Worm (Caenorhabditis elegans): ENCODE results near the gene srx-8.

srx-8 gene

DNA sequence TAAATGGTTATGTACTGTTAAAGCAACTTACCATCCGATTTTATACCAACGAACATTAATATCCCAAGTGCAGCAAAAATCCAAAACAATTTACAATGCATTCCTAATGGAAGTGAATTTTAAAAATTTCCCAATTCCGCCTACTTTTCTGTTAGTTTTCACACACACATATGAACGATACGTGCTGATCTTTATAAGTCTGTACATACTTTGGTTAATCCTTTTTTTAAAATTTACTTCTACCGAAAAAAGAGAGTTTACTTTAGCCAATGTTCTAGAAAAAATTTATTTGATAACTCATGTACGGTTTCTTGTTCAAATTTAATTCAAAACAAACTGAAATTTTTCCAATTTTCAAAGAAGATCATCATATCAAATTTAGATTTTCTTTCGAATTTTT, 30.9 kb downstream of the srx-8 start, which contains the start of gene R11G11.16:
Gene R11G11.16 (minus strand): TSS at position 101 of the 400 bp plus-strand sequence.
- no peak for TF ChIP-seq mdl-1 (tag; optimal IDR thresholded peaks at IDR 0.05)
- TF ChIP-seq egl-5 (tag; optimal IDR thresholded peaks at IDR 0.05), result no peak
- TF ChIP-seq R02D3.7 (tag; optimal IDR thresholded peaks at IDR 0.05), result no peak

DNA sequence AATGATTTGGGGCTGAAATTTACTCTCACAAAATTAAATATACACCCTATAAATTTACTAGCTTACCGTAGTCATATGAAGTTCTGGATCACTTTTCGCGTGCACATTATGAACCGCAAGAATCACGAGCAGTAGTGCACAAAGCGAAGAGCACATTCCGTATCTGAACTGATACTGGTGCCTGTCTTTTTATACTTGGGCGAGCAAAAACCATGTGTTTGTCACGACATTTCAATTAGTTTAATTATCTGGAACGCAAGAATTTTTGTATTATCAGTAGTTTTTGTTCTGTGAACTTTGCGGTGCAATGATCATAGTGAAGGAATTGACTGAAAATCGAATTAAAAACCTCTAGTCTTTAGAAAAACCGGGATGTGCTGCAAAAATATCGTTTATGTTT, 31.9 kb downstream of the srx-8 start, which contains the start of gene lipl-3:
Gene lipl-3 (minus strand): TSS at position 161 of the 400 bp plus-strand sequence.
- TF ChIP-seq nhr-76 (tag; optimal IDR thresholded peaks at IDR 0.05) (no peak), elt-2 (tag; optimal IDR thresholded peaks at IDR 0.05) (peak; percentile 43), lin-15B (tag; optimal IDR thresholded peaks at IDR 0.05) (no peak), egl-27 (tag; optimal IDR thresholded peaks at IDR 0.05) (no peak), pqm-1 (tag; optimal IDR thresholded peaks at IDR 0.05) (peak; percentile 53), fos-1 (tag; optimal IDR thresholded peaks at IDR 0.05) (no peak)

DNA sequence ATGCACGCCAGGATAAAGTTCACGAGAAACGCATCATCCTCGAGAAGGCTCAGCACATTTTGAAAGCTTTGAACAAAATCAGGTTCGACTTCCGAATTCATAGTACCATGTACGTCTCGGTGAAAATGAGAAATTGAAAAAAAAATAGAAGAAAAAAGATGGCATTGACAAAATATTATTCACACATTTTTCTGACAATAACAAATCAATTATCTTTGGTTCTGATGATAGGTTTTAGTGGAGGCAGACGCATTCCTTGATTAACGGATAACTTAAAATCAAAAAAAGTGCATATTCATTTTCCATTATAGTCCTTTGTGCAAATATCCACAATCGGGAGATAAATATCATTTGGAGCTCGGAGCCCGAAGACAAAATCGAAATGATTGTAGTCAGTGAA, 34.4 kb downstream of the srx-8 start, which contains the start of gene srw-107:
Gene srw-107 (minus strand): TSS at position 101 of the 400 bp plus-strand sequence.
- TF ChIP-seq ceh-9 (tag; optimal IDR thresholded peaks at IDR 0.05), result no peak
- TF ChIP-seq daf-12 (tag; optimal IDR thresholded peaks at IDR 0.05), result no peak
- TF ChIP-seq nfya-1 (tag; optimal IDR thresholded peaks at IDR 0.05; ENCODE audit: insufficient read depth), result no peak
- TF ChIP-seq sea-2 (GFP tag; optimal IDR thresholded peaks at IDR 0.05), result no peak
- no peak for TF ChIP-seq nhr-12 (tag; optimal IDR thresholded peaks at IDR 0.05)
- TF ChIP-seq ZK546.5 (tag; optimal IDR thresholded peaks at IDR 0.05), result no peak
- no peak for TF ChIP-seq lin-15B (tag; optimal IDR thresholded peaks at IDR 0.05)
- TF ChIP-seq jun-1 (tag; optimal IDR thresholded peaks at IDR 0.05), result no peak
- no peak for TF ChIP-seq zag-1 (tag; optimal IDR thresholded peaks at IDR 0.05)
- no peak for TF ChIP-seq ceh-82 (tag; optimal IDR thresholded peaks at IDR 0.05)
- TF ChIP-seq egl-5 (tag; optimal IDR thresholded peaks at IDR 0.05), result no peak
- no peak for TF ChIP-seq unc-39 (tag; optimal IDR thresholded peaks at IDR 0.05)
- TF ChIP-seq ama-1 (optimal IDR thresholded peaks at IDR 0.05), result no peak
- TF ChIP-seq eor-1 (tag; optimal IDR thresholded peaks at IDR 0.05), result no peak

DNA sequence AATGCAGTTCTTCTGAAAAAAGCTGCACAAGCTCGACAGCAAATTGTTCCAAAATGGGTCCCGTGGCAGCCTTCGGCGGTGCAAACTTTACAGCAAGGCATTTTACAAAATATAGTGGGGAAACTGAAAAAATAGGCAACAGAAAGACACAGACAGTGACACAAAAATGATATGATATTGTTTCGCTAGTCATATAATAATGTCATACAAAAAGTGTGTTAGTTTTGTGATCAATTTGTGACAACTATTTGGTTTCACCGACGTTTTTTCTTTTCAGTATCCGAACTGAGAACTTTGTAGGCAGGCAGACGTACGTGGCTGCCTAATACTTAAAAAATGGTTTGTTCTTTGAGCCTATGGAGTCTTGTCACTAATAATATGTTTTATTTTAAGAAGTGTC, 36.5 kb downstream of the srx-8 start, which contains the start of gene nhr-210:
Gene nhr-210 (minus strand): TSS at position 101 of the 400 bp plus-strand sequence.
- TF ChIP-seq ceh-9 (tag; optimal IDR thresholded peaks at IDR 0.05) (no peak), sea-2 (GFP tag; optimal IDR thresholded peaks at IDR 0.05) (no peak), nhr-76 (tag; optimal IDR thresholded peaks at IDR 0.05) (no peak), lsy-12 (tag; optimal IDR thresholded peaks at IDR 0.05) (no peak), elt-2 (tag; optimal IDR thresholded peaks at IDR 0.05) (peak; percentile 13), eor-1 (tag; optimal IDR thresholded peaks at IDR 0.05) (no peak)

DNA sequence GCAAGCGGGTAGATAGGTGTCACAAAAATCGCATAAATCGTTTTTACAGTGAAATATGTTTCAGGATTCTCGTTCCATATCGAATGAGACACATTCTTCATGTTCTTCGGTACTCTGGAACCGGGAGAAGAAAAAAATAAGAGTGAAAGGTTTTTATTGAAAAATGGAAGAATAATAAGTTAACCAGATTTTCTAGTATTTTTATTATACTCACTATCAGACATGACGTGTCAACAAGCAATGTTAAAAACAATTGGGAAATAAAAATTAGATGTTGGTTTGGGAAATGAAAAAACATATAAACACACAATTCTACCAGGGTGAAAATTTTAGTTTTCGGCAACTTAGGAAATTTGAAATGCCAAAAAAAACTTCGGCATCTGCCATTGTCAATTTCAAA, 43.5 kb downstream of the srx-8 start, which contains the start of gene srh-37:
Gene srh-37 (minus strand): TSS at position 101 of the 400 bp plus-strand sequence.
- TF ChIP-seq egl-27 (tag; optimal IDR thresholded peaks at IDR 0.05) (no peak), ztf-4 (tag; optimal IDR thresholded peaks at IDR 0.05) (no peak), elt-3 (tag; optimal IDR thresholded peaks at IDR 0.05) (no peak), ama-1 (optimal IDR thresholded peaks at IDR 0.05) (no peak), nhr-43 (tag; optimal IDR thresholded peaks at IDR 0.05; ENCODE audit: poor library complexity, severe bottlenecking) (no peak), mdl-1 (tag; optimal IDR thresholded peaks at IDR 0.05) (no peak), R02D3.7 (tag; optimal IDR thresholded peaks at IDR 0.05) (no peak), ZK546.5 (tag; optimal IDR thresholded peaks at IDR 0.05) (no peak), aly-2 (tag; optimal IDR thresholded peaks at IDR 0.05) (no peak), nhr-12 (tag; optimal IDR thresholded peaks at IDR 0.05) (no peak), lin-39 (tag; optimal IDR thresholded peaks at IDR 0.05) (no peak)

DNA sequence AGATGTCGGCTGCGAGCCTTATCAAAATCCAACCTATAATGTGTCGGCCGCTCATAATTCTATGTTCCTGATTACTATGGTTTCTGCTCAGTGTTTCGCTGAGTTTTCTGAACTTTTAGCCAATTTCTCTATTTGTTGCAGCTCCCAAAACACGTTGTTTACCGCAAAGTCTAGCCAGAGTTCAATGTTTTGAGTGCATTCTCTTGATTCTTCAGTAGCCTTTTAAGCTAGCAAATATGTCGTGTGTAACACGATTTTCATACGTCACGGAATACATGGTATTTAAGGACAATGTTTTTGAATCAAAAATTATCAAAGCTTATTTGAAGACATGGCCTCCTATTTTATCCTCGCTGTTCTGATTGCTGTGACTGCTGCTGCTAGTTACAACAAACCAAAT, 50.8 kb downstream of the srx-8 start, which contains the start of gene srlf-19:
Gene srlf-19 (plus strand): TSS at position 301 of the 400 bp plus-strand sequence.
- no peak for TF ChIP-seq zag-1 (tag; optimal IDR thresholded peaks at IDR 0.05)
- no peak for TF ChIP-seq ceh-82 (tag; optimal IDR thresholded peaks at IDR 0.05)
- no peak for TF ChIP-seq snpc-4 (tag; optimal IDR thresholded peaks at IDR 0.05)
- no peak for TF ChIP-seq nhr-67 (tag; optimal IDR thresholded peaks at IDR 0.05)
- no peak for TF ChIP-seq ceh-28 (tag; optimal IDR thresholded peaks at IDR 0.05)
- no peak for TF ChIP-seq nhr-77 (tag; optimal IDR thresholded peaks at IDR 0.05)
- TF ChIP-seq fkh-2 (tag; optimal IDR thresholded peaks at IDR 0.05), result no peak
- no peak for TF ChIP-seq mml-1 (tag; optimal IDR thresholded peaks at IDR 0.05)
- no peak for TF ChIP-seq eor-1 (tag; optimal IDR thresholded peaks at IDR 0.05)
- TF ChIP-seq nhr-25 (tag; optimal IDR thresholded peaks at IDR 0.05), result no peak
- no peak for TF ChIP-seq ama-1 (optimal IDR thresholded peaks at IDR 0.05)
- no peak for TF ChIP-seq nhr-28 (tag; optimal IDR thresholded peaks at IDR 0.05)
- TF ChIP-seq lsy-12 (tag; optimal IDR thresholded peaks at IDR 0.05), result no peak
- TF ChIP-seq fkh-10 (GFP tag; optimal IDR thresholded peaks at IDR 0.05), result no peak
- no peak for TF ChIP-seq nhr-12 (tag; optimal IDR thresholded peaks at IDR 0.05)
- no peak for TF ChIP-seq elt-2 (tag; optimal IDR thresholded peaks at IDR 0.05)

All from whole organism, L3 larva.